Worm (Caenorhabditis elegans) whole organism, L1 larva: ENCODE measurements around the gene CD4.11.

Experiments used
- C34B4.2 ChIP-seq: sonication (generic microtip); optimal IDR thresholded peaks from 2 replicates; lab custom pipeline; 2017; ENCODE audit warnings: mild to moderate bottlenecking, missing genetic modification characterization, missing compliant biosample characterization
- F16B12.6 ChIP-seq: fragments of 150-350 bp; optimal IDR thresholded peaks from 2 replicates; lab custom pipeline; 2014; ENCODE audit warnings: missing biosample characterization, missing genetic modification characterization
- Y116A8C.19 ChIP-seq: sonication (generic microtip); optimal IDR thresholded peaks from 2 replicates; lab custom pipeline; 2016; ENCODE audit warnings: missing compliant biosample characterization, missing genetic modification characterization, borderline replicate concordance
- aly-2 ChIP-seq: fragments of 150-350 bp; optimal IDR thresholded peaks from 2 replicates; lab custom pipeline; 2014; ENCODE audit warnings: missing biosample characterization, missing genetic modification characterization
- ama-1 ChIP-seq: fragments of 150-350 bp; optimal IDR thresholded peaks from 2 replicates; lab custom pipeline; 2014
- blmp-1 ChIP-seq: fragments of 150-350 bp; optimal IDR thresholded peaks from 2 replicates; lab custom pipeline; 2014; ENCODE audit warnings: missing biosample characterization, missing genetic modification characterization
- ceh-63 ChIP-seq: fragments of 200-800 bp; sonication (Bioruptor generic); optimal IDR thresholded peaks from 2 replicates; lab custom pipeline; 2018; ENCODE audit warnings: mild to moderate bottlenecking, missing genetic modification characterization, missing compliant biosample characterization
- ceh-8 ChIP-seq: fragments of 200-800 bp; sonication (Bioruptor generic); optimal IDR thresholded peaks from 2 replicates; lab custom pipeline; 2018; ENCODE audit warnings: mild to moderate bottlenecking, missing genetic modification characterization, moderate library complexity, missing compliant biosample characterization
- ceh-88 ChIP-seq: fragments of 200-800 bp; sonication (Bioruptor generic); IDR thresholded peaks from 2 replicates; pipeline ENCODE4 v1.3.6; 2022; ENCODE audit warnings: missing genetic modification characterization, missing compliant biosample characterization
- ceh-90 ChIP-seq: sonication (generic microtip); optimal IDR thresholded peaks from 2 replicates; lab custom pipeline; 2016; ENCODE audit warnings: missing genetic modification characterization, missing compliant biosample characterization
- dpl-1 ChIP-seq, 3 experiments: fragments of 150-350 bp in 2 of 3; sonication (generic microtip) in 1 of 3; optimal IDR thresholded peaks; 2 replicates each; lab custom pipeline; 2014 to 2017; ENCODE audit warnings: missing biosample characterization in 3 of 3, missing genetic modification characterization in 3 of 3, missing genetic modification reagents in 3 of 3
- efl-1 ChIP-seq, 4 experiments: fragments of 150-350 bp; optimal IDR thresholded peaks in 3 of 4; peaks in 1 of 4; 1 replicate in 1 of 4; 2 replicates in 3 of 4; lab custom pipeline; 2014; ENCODE audit warnings: missing biosample characterization in 2 of 4, missing genetic modification characterization in 2 of 4, missing genetic modification reagents in 2 of 4
- efl-3 ChIP-seq: fragments of 200-800 bp; sonication (Bioruptor generic); optimal IDR thresholded peaks from 2 replicates; lab custom pipeline; 2018; ENCODE audit warnings: mild to moderate bottlenecking, missing genetic modification characterization, missing compliant biosample characterization
- egl-13 ChIP-seq: sonication (generic microtip); optimal IDR thresholded peaks from 2 replicates; lab custom pipeline; 2016; ENCODE audit warnings: missing genotype, missing genetic modification reagents, missing genetic modification characterization, missing compliant biosample characterization
- egl-27 ChIP-seq, 2 experiments: fragments of 150-350 bp in 1 of 2; sonication (generic microtip); optimal IDR thresholded peaks; 3 replicates each; lab custom pipeline; 2017 to 2018; ENCODE audit warnings: missing biosample characterization in 2 of 2, missing genetic modification characterization in 2 of 2, missing genetic modification reagents in 2 of 2
- ets-5 ChIP-seq: fragments of 200-800 bp; sonication (Bioruptor generic); IDR thresholded peaks from 2 replicates; pipeline ENCODE4 v1.3.6; 2022; ENCODE audit warnings: missing genetic modification characterization, missing compliant biosample characterization
- fkh-8 ChIP-seq: sonication (generic microtip); optimal IDR thresholded peaks from 2 replicates; lab custom pipeline; 2016; ENCODE audit warnings: mild to moderate bottlenecking, missing genetic modification characterization, missing compliant biosample characterization
- fos-1 ChIP-seq: fragments of 150-350 bp; optimal IDR thresholded peaks from 2 replicates; lab custom pipeline; 2014; ENCODE audit warnings: missing biosample characterization, missing genetic modification characterization
- isw-1 ChIP-seq: fragments of 200-800 bp; sonication (Bioruptor generic); IDR thresholded peaks from 2 replicates; pipeline ENCODE4 v1.3.6; 2022; ENCODE audit warnings: missing genetic modification characterization, missing compliant biosample characterization
- lin-14 ChIP-seq: fragments of 200-800 bp; sonication (Bioruptor generic); optimal IDR thresholded peaks from 2 replicates; lab custom pipeline; 2018; ENCODE audit warnings: mild to moderate bottlenecking, missing genetic modification characterization, moderate library complexity, missing compliant biosample characterization
- lin-15B ChIP-seq: fragments of 150-350 bp; sonication (generic microtip); optimal IDR thresholded peaks from 3 replicates; lab custom pipeline; 2014; ENCODE audit warnings: missing biosample characterization, missing genetic modification characterization
- lin-35 ChIP-seq, 2 experiments: fragments of 150-350 bp; optimal IDR thresholded peaks; 2 replicates each; lab custom pipeline; 2014; ENCODE audit warnings: missing biosample characterization in 2 of 2, missing genetic modification characterization in 2 of 2, missing genetic modification reagents in 2 of 2
- lsy-2 ChIP-seq, 2 experiments: fragments of 150-350 bp; optimal IDR thresholded peaks; 2 replicates each; lab custom pipeline; 2014; ENCODE audit warnings: missing biosample characterization in 2 of 2, missing genetic modification characterization in 2 of 2
- mdl-1 ChIP-seq, 2 experiments: fragments of 150-350 bp; optimal IDR thresholded peaks; 2 replicates each; lab custom pipeline; 2014 to 2017; ENCODE audit warnings: missing biosample characterization in 2 of 2, missing genetic modification characterization in 2 of 2, inconsistent platforms in 1 of 2
- mep-1 ChIP-seq: fragments of 150-350 bp; optimal IDR thresholded peaks from 2 replicates; lab custom pipeline; 2014; ENCODE audit warnings: missing biosample characterization, missing genetic modification characterization
- nhr-11 ChIP-seq: fragments of 150-350 bp; optimal IDR thresholded peaks from 2 replicates; lab custom pipeline; 2014; ENCODE audit warnings: missing biosample characterization, missing genetic modification characterization
- nhr-237 ChIP-seq: fragments of 150-350 bp; optimal IDR thresholded peaks from 2 replicates; lab custom pipeline; 2014; ENCODE audit warnings: missing biosample characterization, missing genetic modification characterization
- nhr-47 ChIP-seq: sonication (generic microtip); optimal IDR thresholded peaks from 2 replicates; lab custom pipeline; 2016; ENCODE audit warnings: mild to moderate bottlenecking, missing genetic modification characterization, moderate library complexity, missing compliant biosample characterization
- nhr-71 ChIP-seq: sonication (generic microtip); optimal IDR thresholded peaks from 2 replicates; lab custom pipeline; 2016; ENCODE audit warnings: mild to moderate bottlenecking, missing genetic modification characterization, moderate library complexity, missing compliant biosample characterization
- nhr-76 ChIP-seq: sonication (generic microtip); optimal IDR thresholded peaks from 2 replicates; lab custom pipeline; 2017; ENCODE audit warnings: missing biosample characterization, missing genetic modification characterization
- nhr-77 ChIP-seq: fragments of 150-350 bp; optimal IDR thresholded peaks from 2 replicates; lab custom pipeline; 2014; ENCODE audit warnings: missing biosample characterization, missing genetic modification characterization
- pag-3 ChIP-seq: sonication (generic microtip); optimal IDR thresholded peaks from 2 replicates; lab custom pipeline; 2017; ENCODE audit warnings: missing genetic modification characterization, mild to moderate bottlenecking, missing compliant biosample characterization, antibody characterized with exemption, borderline replicate concordance; ENCODE audit not compliant: insufficient read depth
- pax-3 ChIP-seq: fragments of 200-800 bp; sonication (Bioruptor generic); optimal IDR thresholded peaks from 2 replicates; lab custom pipeline; 2018; ENCODE audit warnings: mild to moderate bottlenecking, missing genetic modification characterization, moderate library complexity, missing compliant biosample characterization
- rnt-1 ChIP-seq: sonication (generic microtip); optimal IDR thresholded peaks from 2 replicates; lab custom pipeline; 2016; ENCODE audit warnings: mild to moderate bottlenecking, missing genetic modification characterization, moderate library complexity, missing compliant biosample characterization
- skn-1 ChIP-seq: fragments of 150-350 bp; optimal IDR thresholded peaks from 2 replicates; lab custom pipeline; 2014; ENCODE audit warnings: missing biosample characterization, missing genetic modification characterization
- snu-23 ChIP-seq: sonication (generic microtip); optimal IDR thresholded peaks from 2 replicates; lab custom pipeline; 2016; ENCODE audit warnings: missing genetic modification characterization, missing compliant biosample characterization
- sptf-1 ChIP-seq: fragments of 150-350 bp; optimal IDR thresholded peaks from 2 replicates; lab custom pipeline; 2014; ENCODE audit warnings: missing biosample characterization, missing genetic modification characterization
- sup-37 ChIP-seq: fragments of 200-800 bp; sonication (Bioruptor generic); optimal IDR thresholded peaks from 2 replicates; lab custom pipeline; 2018; ENCODE audit warnings: mild to moderate bottlenecking, missing genetic modification characterization, missing compliant biosample characterization
- unc-62 ChIP-seq: fragments of 150-350 bp; optimal IDR thresholded peaks from 2 replicates; lab custom pipeline; 2014; ENCODE audit warnings: missing biosample characterization, missing genetic modification reagents, missing genetic modification characterization
- unc-86 ChIP-seq: sonication (generic microtip); optimal IDR thresholded peaks from 2 replicates; lab custom pipeline; 2016; ENCODE audit warnings: missing genetic modification characterization, missing compliant biosample characterization
- unc-98 ChIP-seq: fragments of 200-800 bp; sonication (Bioruptor generic); IDR thresholded peaks from 2 replicates; pipeline ENCODE4 v1.3.6; 2022; ENCODE audit warnings: missing genetic modification characterization, missing compliant biosample characterization
- zip-4 ChIP-seq: fragments of 200-800 bp; sonication (Bioruptor generic); optimal IDR thresholded peaks from 2 replicates; lab custom pipeline; 2018; ENCODE audit warnings: mild to moderate bottlenecking, missing genetic modification characterization, moderate library complexity, missing compliant biosample characterization
- ztf-4 ChIP-seq: fragments of 150-350 bp; optimal IDR thresholded peaks from 2 replicates; lab custom pipeline; 2014; ENCODE audit warnings: missing biosample characterization, missing genetic modification characterization

CD4.11 gene

ce11 chrV:5576008-5576407 lies 8.9 kb upstream of the CD4.11 start (continued):
- TF ChIP-seq snu-23 (no peak), isw-1 (GFP tag; lab: Robert Waterston, UW) (no peak), mdl-1 (tag; optimal IDR thresholded peaks at IDR 0.05; lab: Kevin White, UChicago) (peak in 1 of 2 experiments; percentile 30), ceh-90 (tag; lab: Kevin White, UChicago) (no peak), skn-1 (peak; percentile 82), nhr-76 (tag; lab: Kevin White, UChicago) (no peak), zip-4 (peak; percentile 49), ceh-88 (GFP tag; lab: Robert Waterston, UW) (no peak), ceh-63 (GFP tag; lab: Kevin White, UChicago) (no peak), Y116A8C.19 (tag; lab: Kevin White, UChicago) (no peak), nhr-11 (tag; lab: Kevin White, UChicago) (no peak), ztf-4 (tag; lab: Kevin White, UChicago) (no peak), unc-86 (tag; lab: Kevin White, UChicago) (no peak), lin-14 (GFP tag; lab: Kevin White, UChicago) (peak; percentile 12), ceh-8 (GFP tag; lab: Kevin White, UChicago) (no peak), egl-13 (tag; lab: Kevin White, UChicago) (no peak), unc-62 (GFP tag; lab: Kevin White, UChicago) (no peak), nhr-71 (tag; lab: Kevin White, UChicago) (peak; percentile 40), nhr-47 (tag; lab: Kevin White, UChicago) (peak; percentile 50), dpl-1 (GFP tag; optimal IDR thresholded peaks at IDR 0.05; lab: Kevin White, UChicago) (peak in 1 of 3 experiments; percentile 35), sptf-1 (tag; lab: Kevin White, UChicago) (no peak), F16B12.6 (tag; lab: Kevin White, UChicago) (no peak), pax-3 (tag; lab: Kevin White, UChicago) (no peak), lsy-2 (tag; optimal IDR thresholded peaks at IDR 0.05; lab: Kevin White, UChicago) (peak in 1 of 2 experiments; percentile 36), efl-1 (optimal IDR thresholded peaks at IDR 0.05; lab: Kevin White, UChicago) (peak; percentile 20 to 26), efl-1 (GFP tag; optimal IDR thresholded peaks at IDR 0.05 in 1 of 2; lab: Kevin White, UChicago) (peak in 1 of 2 experiments; percentile 50), efl-3 (no peak), ama-1 (lab: Kevin White, UChicago) (no peak), fos-1 (tag; lab: Kevin White, UChicago) (no peak), ets-5 (GFP tag; lab: Robert Waterston, UW) (no peak), C34B4.2 (tag; lab: Kevin White, UChicago) (no peak), nhr-237 (no peak), rnt-1 (tag; lab: Kevin White, UChicago) (peak; percentile 14), mep-1 (no peak), fkh-8 (tag; lab: Kevin White, UChicago) (no peak), unc-98 (GFP tag; lab: Robert Waterston, UW) (no peak), egl-27 (tag; optimal IDR thresholded peaks at IDR 0.05; lab: Kevin White, UChicago) (no peak), pag-3 (tag; lab: Kevin White, UChicago) (no peak), sup-37 (GFP tag; lab: Kevin White, UChicago) (no peak), blmp-1 (tag; lab: Kevin White, UChicago) (no peak), lin-15B (tag; lab: Kevin White, UChicago) (no peak), lin-35 (GFP tag; optimal IDR thresholded peaks at IDR 0.05; lab: Kevin White, UChicago) (peak in 1 of 2 experiments; percentile 67), aly-2 (tag; lab: Kevin White, UChicago) (no peak)

ce11 chrV:5579666-5580065 lies 5.3 kb upstream of the CD4.11 start:
- no peak for TF ChIP-seq efl-1 (optimal IDR thresholded peaks at IDR 0.05; lab: Kevin White, UChicago)
- TF ChIP-seq efl-1 (GFP tag; optimal IDR thresholded peaks at IDR 0.05 in 1 of 2; lab: Kevin White, UChicago) = peak in 1 of 2 experiments; percentile 32
- TF ChIP-seq nhr-77 = no peak
